Worm (Caenorhabditis elegans) whole organism, mixed stage, embryonic: Measurements from ENCODE around the gene F20A1.8.

Experiments used
- M03D4.4 ChIP-seq: sonication (generic microtip); optimal IDR thresholded peaks from 2 replicates; lab custom pipeline; 2017; ENCODE audit warnings: mild to moderate bottlenecking, missing genetic modification characterization, missing compliant biosample characterization
- bed-3 ChIP-seq: fragments of 200-800 bp; sonication (Bioruptor generic); optimal IDR thresholded peaks from 3 replicates; lab custom pipeline; 2018; ENCODE audit warnings: mild to moderate bottlenecking, missing genetic modification characterization, moderate library complexity, missing compliant biosample characterization
- blmp-1 ChIP-seq: fragments of 150-350 bp; optimal IDR thresholded peaks from 2 replicates; lab custom pipeline; 2014; ENCODE audit warnings: missing biosample characterization, missing genetic modification characterization
- ceh-39 ChIP-seq: fragments of 150-350 bp; optimal IDR thresholded peaks from 2 replicates; lab custom pipeline; 2014; ENCODE audit warnings: missing biosample characterization, missing genetic modification characterization
- ceh-43 ChIP-seq: fragments of 200-800 bp; sonication (Bioruptor generic); optimal IDR thresholded peaks from 2 replicates; lab custom pipeline; 2018; ENCODE audit warnings: mild to moderate bottlenecking, missing genetic modification characterization, moderate library complexity, missing compliant biosample characterization
- ceh-83 ChIP-seq: fragments of 200-800 bp; sonication (Bioruptor generic); optimal IDR thresholded peaks from 2 replicates; lab custom pipeline; 2018; ENCODE audit warnings: mild to moderate bottlenecking, missing genetic modification characterization, missing compliant biosample characterization
- ces-1 ChIP-seq: fragments of 150-350 bp; optimal IDR thresholded peaks from 2 replicates; lab custom pipeline; 2014; ENCODE audit warnings: missing biosample characterization, missing genetic modification reagents, missing genetic modification characterization
- cnd-1 ChIP-seq: fragments of 200-800 bp; sonication (Bioruptor generic); optimal IDR thresholded peaks from 2 replicates; lab custom pipeline; 2018; ENCODE audit warnings: mild to moderate bottlenecking, missing genetic modification characterization, missing compliant biosample characterization
- drap-1 ChIP-seq: fragments of 200-800 bp; sonication (Bioruptor generic); optimal IDR thresholded peaks from 3 replicates; lab custom pipeline; 2018; ENCODE audit warnings: mild to moderate bottlenecking, missing genetic modification characterization, missing compliant biosample characterization
- elt-1 ChIP-seq: sonication (generic microtip); optimal IDR thresholded peaks from 2 replicates; lab custom pipeline; 2017; ENCODE audit warnings: missing genetic modification characterization, mild to moderate bottlenecking, missing compliant biosample characterization, antibody characterized with exemption, moderate library complexity, borderline replicate concordance; ENCODE audit not compliant: insufficient read depth
- elt-3 ChIP-seq: fragments of 150-350 bp; optimal IDR thresholded peaks from 2 replicates; lab custom pipeline; 2014; ENCODE audit warnings: missing biosample characterization, missing genetic modification characterization
- flh-1 ChIP-seq: fragments of 200-800 bp; sonication (Bioruptor generic); optimal IDR thresholded peaks from 2 replicates; lab custom pipeline; 2018; ENCODE audit warnings: mild to moderate bottlenecking, missing genetic modification characterization, moderate library complexity, missing compliant biosample characterization
- ham-2 ChIP-seq: fragments of 200-800 bp; sonication (Bioruptor generic); optimal IDR thresholded peaks from 2 replicates; lab custom pipeline; 2018; ENCODE audit warnings: mild to moderate bottlenecking, missing genetic modification characterization, missing compliant biosample characterization
- hlh-1 ChIP-seq: fragments of 150-350 bp; optimal IDR thresholded peaks from 2 replicates; lab custom pipeline; 2014; ENCODE audit warnings: missing biosample characterization, missing genetic modification reagents, missing genetic modification characterization
- lin-32 ChIP-seq: fragments of 200-800 bp; sonication (Bioruptor generic); optimal IDR thresholded peaks from 2 replicates; lab custom pipeline; 2018; ENCODE audit warnings: mild to moderate bottlenecking, missing genetic modification characterization, missing compliant biosample characterization
- lsy-2 ChIP-seq: fragments of 150-350 bp; optimal IDR thresholded peaks from 2 replicates; lab custom pipeline; 2014; ENCODE audit warnings: missing biosample characterization, missing genetic modification characterization
- mls-2 ChIP-seq: sonication (generic microtip); optimal IDR thresholded peaks from 2 replicates; lab custom pipeline; 2016; ENCODE audit warnings: mild to moderate bottlenecking, missing genetic modification characterization, moderate library complexity, missing compliant biosample characterization
- nhr-2 ChIP-seq: fragments of 150-350 bp; optimal IDR thresholded peaks from 2 replicates; lab custom pipeline; 2014; ENCODE audit warnings: missing biosample characterization, missing genetic modification characterization
- nhr-28 ChIP-seq: fragments of 150-350 bp; optimal IDR thresholded peaks from 2 replicates; lab custom pipeline; 2014; ENCODE audit warnings: missing biosample characterization, missing genetic modification characterization
- nhr-76 ChIP-seq: sonication (generic microtip); optimal IDR thresholded peaks from 2 replicates; lab custom pipeline; 2017; ENCODE audit warnings: missing biosample characterization, missing genetic modification characterization
- pha-4 ChIP-seq: fragments of 150-350 bp; optimal IDR thresholded peaks from 2 replicates; lab custom pipeline; 2018; ENCODE audit warnings: missing biosample characterization, missing genetic modification reagents, missing genetic modification characterization
- sem-2 ChIP-seq: fragments of 200-800 bp; sonication (Bioruptor generic); optimal IDR thresholded peaks from 2 replicates; lab custom pipeline; 2018; ENCODE audit warnings: mild to moderate bottlenecking, missing genetic modification characterization, missing compliant biosample characterization
- sptf-1 ChIP-seq: sonication (generic microtip); optimal IDR thresholded peaks from 2 replicates; lab custom pipeline; 2017; ENCODE audit warnings: mild to moderate bottlenecking, missing genetic modification characterization, moderate library complexity, missing compliant biosample characterization
- unc-120 ChIP-seq: sonication (generic microtip); optimal IDR thresholded peaks from 2 replicates; lab custom pipeline; 2017; ENCODE audit warnings: missing genetic modification characterization, missing compliant biosample characterization; ENCODE audit not compliant: poor library complexity, severe bottlenecking
- unc-39 ChIP-seq: fragments of 150-350 bp; optimal IDR thresholded peaks from 2 replicates; lab custom pipeline; 2014; ENCODE audit warnings: missing biosample characterization, missing genetic modification characterization
- unc-62 ChIP-seq: fragments of 150-350 bp; optimal IDR thresholded peaks from 2 replicates; lab custom pipeline; 2014; ENCODE audit warnings: missing biosample characterization, missing genetic modification reagents, missing genetic modification characterization
- ztf-11 ChIP-seq: fragments of 150-350 bp; optimal IDR thresholded peaks from 2 replicates; lab custom pipeline; 2014; ENCODE audit warnings: missing biosample characterization, missing genetic modification characterization

F20A1.8 gene

DNA sequence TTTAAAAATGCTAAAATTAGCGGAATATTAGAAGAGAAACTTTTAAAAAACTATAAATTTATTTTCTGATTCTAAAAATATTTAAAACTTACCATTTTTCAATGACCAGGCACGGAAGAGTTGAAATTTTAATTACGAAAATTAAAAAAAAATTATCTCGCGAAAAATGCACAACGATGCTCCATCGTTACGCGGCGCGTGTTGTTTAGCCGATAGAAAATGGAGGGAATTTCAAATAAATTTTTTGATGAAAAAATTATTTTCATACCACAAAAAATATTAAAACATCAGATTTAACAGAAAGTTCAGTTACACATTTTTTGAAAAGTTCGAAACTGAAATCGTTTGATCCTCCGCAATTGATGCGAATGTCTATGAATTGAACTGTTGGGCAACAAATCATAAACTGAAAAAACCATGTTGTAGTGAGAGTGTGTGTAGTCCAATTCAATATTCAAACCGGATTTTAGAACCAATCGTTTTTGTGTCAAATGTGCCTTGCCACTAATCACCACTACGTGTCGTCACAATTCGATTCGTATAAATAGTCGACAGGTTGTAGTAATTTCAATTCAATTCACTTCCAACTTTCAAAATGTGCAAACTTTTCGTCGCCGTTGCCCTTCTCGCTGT is 3.8 kb upstream of the F20A1.8 start, which contains the start of the genes tofu-2 and spig-1:
tofu-2 (minus strand) TSS at position 116 of the 633 bp plus-strand sequence.
spig-1 (plus strand) TSS at position 583 of the 633 bp plus-strand sequence.
- TF ChIP-seq ces-1 (GFP tag; lab: Kevin White, UChicago) (no peak), nhr-28 (tag; lab: Kevin White, UChicago) (no peak), ceh-39 (no peak), ceh-83 (GFP tag; lab: Kevin White, UChicago) (no peak), ceh-43 (GFP tag; lab: Kevin White, UChicago) (no peak)

DNA sequence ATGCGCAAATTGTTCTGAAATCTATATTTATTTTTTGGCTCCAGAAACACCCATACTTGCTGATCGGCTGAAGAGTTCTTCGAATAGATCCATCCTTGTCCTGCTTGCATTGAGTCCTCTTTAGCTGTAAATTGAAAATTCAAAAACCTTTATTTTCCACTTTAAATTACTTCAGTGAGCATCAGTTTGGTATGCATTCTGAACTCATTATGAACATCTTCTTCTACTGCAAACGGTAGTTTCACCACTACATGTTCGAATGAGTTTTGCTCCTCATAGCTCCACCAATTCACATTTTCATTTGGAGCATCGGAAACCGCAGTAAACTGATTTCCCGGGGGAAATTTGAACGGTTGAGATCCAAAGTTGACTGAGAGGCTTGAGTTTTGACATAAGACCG is 2.7 kb upstream of the F20A1.8 start:
- TF ChIP-seq nhr-76 (tag; lab: Kevin White, UChicago) (no peak), drap-1 (no peak), ceh-43 (GFP tag; lab: Kevin White, UChicago) (no peak), bed-3 (GFP tag; lab: Kevin White, UChicago) (no peak), blmp-1 (tag; lab: Kevin White, UChicago) (no peak), sptf-1 (tag; lab: Kevin White, UChicago) (no peak), cnd-1 (tag; lab: Kevin White, UChicago) (no peak), lin-32 (GFP tag; lab: Kevin White, UChicago) (no peak), flh-1 (GFP tag; lab: Kevin White, UChicago) (no peak), pha-4 (tag; lab: Kevin White, UChicago) (no peak), ceh-39 (no peak), unc-39 (tag; lab: Kevin White, UChicago) (no peak), M03D4.4 (tag; lab: Kevin White, UChicago) (no peak)

DNA sequence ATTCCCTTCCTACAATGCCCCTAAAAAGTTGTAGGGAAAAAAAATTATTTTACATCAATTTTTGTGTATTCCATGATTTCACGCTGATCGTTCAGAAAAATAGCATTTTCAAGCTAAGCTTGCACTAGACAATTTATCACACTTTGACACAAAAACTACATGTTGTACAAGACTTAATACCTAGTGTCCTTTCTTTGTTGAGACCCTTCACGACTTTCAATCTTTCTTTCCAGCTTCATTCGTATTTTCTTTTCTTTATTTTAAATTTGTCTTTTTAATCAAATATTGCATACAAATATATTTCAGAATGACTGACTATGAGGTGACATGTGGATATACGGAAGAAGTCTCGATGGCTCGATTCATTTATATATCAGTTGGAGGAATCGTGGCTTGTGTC is 1.4 kb downstream of the F20A1.8 start, which contains the start of gene F20A1.2:
F20A1.2 (plus strand) TSS at position 301 of the 400 bp plus-strand sequence.
- TF ChIP-seq elt-1 (tag; lab: Kevin White, UChicago) (no peak), mls-2 (no peak), ztf-11 (tag; lab: Kevin White, UChicago) (no peak), hlh-1 (tag; lab: Kevin White, UChicago) (no peak), unc-120 (tag; lab: Kevin White, UChicago) (no peak), bed-3 (GFP tag; lab: Kevin White, UChicago) (no peak), cnd-1 (tag; lab: Kevin White, UChicago) (no peak), ceh-39 (no peak), lsy-2 (tag; lab: Kevin White, UChicago) (no peak)

DNA sequence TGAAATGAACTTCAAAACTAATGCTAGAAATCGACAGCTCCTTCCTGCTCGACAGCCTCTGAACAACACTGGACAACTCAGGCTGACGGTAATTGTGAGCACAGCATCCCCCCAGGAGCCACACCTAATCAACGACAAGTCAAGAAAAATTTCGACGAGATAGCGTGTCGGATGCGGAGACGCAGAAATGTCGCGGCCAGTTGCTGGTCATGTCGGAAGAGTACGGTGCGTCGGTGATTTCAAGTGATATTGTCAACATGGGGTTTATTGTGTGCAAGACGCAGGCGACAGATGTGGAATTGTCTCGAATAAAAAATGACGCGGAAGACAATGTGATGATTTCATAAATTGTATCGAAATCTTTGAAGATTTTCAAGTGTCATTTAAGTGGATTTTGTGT is 10.9 kb downstream of the F20A1.8 start, which contains the start of gene twk-11:
twk-11 (minus strand) TSS at position 101 of the 400 bp plus-strand sequence.
- TF ChIP-seq elt-1 (tag; lab: Kevin White, UChicago) (no peak), lsy-2 (tag; lab: Kevin White, UChicago) (no peak), pha-4 (tag; lab: Kevin White, UChicago) (peak; percentile 20)
- TF ChIP-seq, all 35 proteins: peak for 1

DNA sequence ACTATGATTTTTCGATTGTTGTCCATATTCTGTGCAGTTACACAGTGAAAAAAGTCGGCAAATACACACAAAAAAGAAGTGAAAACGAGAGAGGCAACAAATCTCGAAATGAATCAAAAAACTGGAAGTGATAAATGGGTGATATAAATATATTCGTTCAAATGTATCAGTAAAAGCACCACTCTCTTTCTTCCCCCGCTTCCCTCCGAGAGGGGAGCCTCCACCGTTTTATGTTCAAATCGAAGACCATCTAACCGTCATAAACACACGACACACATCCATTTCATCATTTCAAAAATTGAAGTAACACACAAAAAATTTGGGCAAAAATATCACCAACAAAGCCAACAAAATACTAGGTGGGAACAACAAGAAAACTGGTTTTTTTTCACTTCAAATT is 20.4 kb downstream of the F20A1.8 start, which contains the start of gene F20A1.6:
F20A1.6 (minus strand) TSS at position 101 of the 400 bp plus-strand sequence.
- TF ChIP-seq nhr-2 (tag; lab: Kevin White, UChicago) (no peak), drap-1 (no peak), sem-2 (no peak), M03D4.4 (tag; lab: Kevin White, UChicago) (no peak), unc-39 (tag; lab: Kevin White, UChicago) (no peak), bed-3 (GFP tag; lab: Kevin White, UChicago) (no peak), nhr-28 (tag; lab: Kevin White, UChicago) (no peak), flh-1 (GFP tag; lab: Kevin White, UChicago) (no peak), elt-3 (tag; lab: Kevin White, UChicago) (no peak), ces-1 (GFP tag; lab: Kevin White, UChicago) (no peak)

DNA sequence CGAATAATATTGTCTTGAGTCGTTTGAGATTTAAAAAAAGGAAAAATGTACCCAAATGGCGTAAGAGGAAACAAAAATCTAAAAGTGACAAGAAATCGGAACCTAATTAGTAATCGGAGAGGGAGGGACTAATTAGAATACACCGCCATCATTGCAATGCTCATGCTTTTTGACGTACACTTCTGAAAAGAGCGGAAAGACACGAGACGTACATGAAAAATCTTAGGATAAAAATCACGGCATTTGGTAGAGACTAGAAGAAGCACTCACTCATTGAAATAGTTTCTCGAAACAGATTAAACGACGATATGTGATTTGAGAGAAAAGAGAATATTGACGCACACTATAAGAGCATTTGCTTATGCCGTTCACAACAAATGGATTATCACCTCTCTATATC is 24.4 kb downstream of the F20A1.8 start:
- TF ChIP-seq ham-2 = no peak
- TF ChIP-seq unc-62 = no peak
- TF ChIP-seq, all 35 proteins: peak for 0
